Worm (Caenorhabditis elegans) whole organism, midembryonic: ENCODE measurements around the gene clec-251.

Experiments
- T22C8.4 ChIP-seq: fragments of 200-800 bp; sonication (Bioruptor generic); IDR thresholded peaks from 2 replicates; pipeline ENCODE4 v1.3.6; 2022; ENCODE audit warnings: missing genetic modification characterization, missing compliant biosample characterization
- cog-1 ChIP-seq: sonication (generic microtip); optimal IDR thresholded peaks from 2 replicates; lab custom pipeline; 2016; ENCODE audit warnings: missing genetic modification characterization, missing compliant biosample characterization
- flt-1 ChIP-seq: fragments of 200-800 bp; sonication (Bioruptor generic); IDR thresholded peaks from 2 replicates; pipeline ENCODE4 v1.3.6; 2022; ENCODE audit warnings: missing genetic modification characterization, missing compliant biosample characterization
- klf-2 ChIP-seq: fragments of 200-800 bp; sonication (Bioruptor generic); conservative IDR thresholded peaks from 2 replicates; pipeline ENCODE4 v1.3.6; 2022; ENCODE audit warnings: missing genetic modification reagents, missing genetic modification characterization, missing compliant biosample characterization
- med-1 ChIP-seq: sonication (generic microtip); optimal IDR thresholded peaks from 2 replicates; lab custom pipeline; 2017; ENCODE audit warnings: missing genetic modification characterization, mild to moderate bottlenecking, missing compliant biosample characterization, antibody characterized with exemption, missing genetic modification reagents; ENCODE audit not compliant: insufficient read depth
- ref-1 ChIP-seq: fragments of 200-800 bp; sonication (Bioruptor generic); conservative IDR thresholded peaks from 2 replicates; pipeline ENCODE4 v1.3.6; 2022; ENCODE audit warnings: missing genetic modification reagents, missing genetic modification characterization, missing compliant biosample characterization
- tab-1 ChIP-seq: fragments of 200-800 bp; sonication (Bioruptor generic); IDR thresholded peaks from 2 replicates; pipeline ENCODE4 v1.3.6; 2022; ENCODE audit warnings: missing genetic modification characterization, missing compliant biosample characterization
- ztf-23 ChIP-seq: fragments of 200-800 bp; sonication (Bioruptor generic); IDR thresholded peaks from 2 replicates; pipeline ENCODE4 v1.3.6; 2022; ENCODE audit warnings: missing genetic modification reagents, missing genetic modification characterization, missing compliant biosample characterization
- ztf-29 ChIP-seq: fragments of 200-800 bp; sonication (Bioruptor generic); IDR thresholded peaks from 2 replicates; pipeline ENCODE4 v1.3.6; 2022; ENCODE audit warnings: missing genetic modification reagents, missing genetic modification characterization, missing compliant biosample characterization

DNA sequence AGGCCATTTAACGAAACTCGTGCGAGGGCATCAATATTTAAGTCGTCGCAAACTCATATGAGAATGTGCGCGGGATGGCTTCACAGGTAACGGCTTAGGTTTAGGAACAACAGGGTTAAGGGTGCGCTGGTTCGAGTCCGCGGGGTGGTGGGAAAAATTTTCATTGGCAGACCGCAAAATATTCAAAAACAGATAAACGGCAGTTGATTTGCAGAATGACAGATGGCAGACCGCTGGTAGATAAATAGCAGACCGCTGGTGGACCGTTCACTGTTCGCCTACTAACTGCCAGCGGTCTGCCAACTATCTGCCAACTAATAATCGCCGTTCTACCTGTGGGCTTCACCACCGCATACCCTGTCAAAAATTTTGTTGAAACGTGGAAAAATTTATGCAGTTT, 34.7 kb downstream of the clec-251 start:
- TF ChIP-seq ztf-23 (no peak), flt-1 (GFP tag; lab: Robert Waterston, UW) (no peak), tab-1 (peak; percentile 75), klf-2 (GFP tag; lab: Robert Waterston, UW) (no peak), ref-1 (GFP tag; lab: Robert Waterston, UW) (peak; percentile 43), cog-1 (tag; lab: Kevin White, UChicago) (no peak), T22C8.4 (GFP tag; lab: Robert Waterston, UW) (peak; percentile 54), med-1 (GFP tag; lab: Kevin White, UChicago) (no peak), ztf-29 (no peak)
